Fruit fly (Drosophila melanogaster): ENCODE data around the gene Spn38F.

Gene Spn38F

dm6 chr2L:20824136-20824789 is 13.5 kb downstream of the Spn38F start:
- TF ChIP-seq jim (GFP tag; optimal IDR thresholded peaks at IDR 0.05) (no peak), woc (GFP tag; optimal IDR thresholded peaks at IDR 0.05) (no peak), N (GFP tag; optimal IDR thresholded peaks at IDR 0.05) (no peak)

- peak; percentile 91 for TF ChIP-seq Myc (optimal IDR thresholded peaks at IDR 0.05)
- TF ChIP-seq pan (optimal IDR thresholded peaks at IDR 0.05), result no peak
- peak; percentile 33 for TF ChIP-seq rgr (GFP tag; optimal IDR thresholded peaks at IDR 0.05)
- TF ChIP-seq dmrt93B (GFP tag; optimal IDR thresholded peaks at IDR 0.05), result no peak
- TF ChIP-seq lola (GFP tag; optimal IDR thresholded peaks at IDR 0.05), result no peak
- TF ChIP-seq GATAd (GFP tag; optimal IDR thresholded peaks at IDR 0.05), result peak; percentile 92
- TF ChIP-seq Mio (GFP tag; optimal IDR thresholded peaks at IDR 0.05), result no peak
- TF ChIP-seq dl (GFP tag; optimal IDR thresholded peaks at IDR 0.05; ENCODE audit: insufficient read depth in 1 of 2, partially characterized antibody in 2 of 2), result peak; percentile 76 to 79
- TF ChIP-seq fru (GFP tag; optimal IDR thresholded peaks at IDR 0.05), result peak; percentile 0
- TF ChIP-seq Abd-B (GFP tag; optimal IDR thresholded peaks at IDR 0.05), result no peak
- TF ChIP-seq sv (GFP tag; optimal IDR thresholded peaks at IDR 0.05), result no peak
- no peak for TF ChIP-seq Hr78 (GFP tag; optimal IDR thresholded peaks at IDR 0.05)
- no peak for TF ChIP-seq usp (GFP tag; optimal IDR thresholded peaks at IDR 0.05)
- peak; percentile 49 for TF ChIP-seq HLH106 (tag; optimal IDR thresholded peaks at IDR 0.05)
- TF ChIP-seq brk (GFP tag; optimal IDR thresholded peaks at IDR 0.05), result peak; percentile 6
- TF ChIP-seq Hnf4 (GFP tag; optimal IDR thresholded peaks at IDR 0.05), result no peak
- TF ChIP-seq tai (GFP tag; optimal IDR thresholded peaks at IDR 0.05), result no peak
- peak; percentile 84 for TF ChIP-seq Rel (GFP tag; optimal IDR thresholded peaks at IDR 0.05)
- TF ChIP-seq Rel (tag; optimal IDR thresholded peaks at IDR 0.05), result peak; percentile 100
- TF ChIP-seq Vsx2 (GFP tag; optimal IDR thresholded peaks at IDR 0.05; ENCODE audit: partially characterized antibody), result peak; percentile 74
- no peak for TF ChIP-seq CG32264 (GFP tag; optimal IDR thresholded peaks at IDR 0.05)
- TF ChIP-seq CrebA (GFP tag; optimal IDR thresholded peaks at IDR 0.05; ENCODE audit: borderline replicate concordance), result peak; percentile 65
- TF ChIP-seq Hr83 (GFP tag; optimal IDR thresholded peaks at IDR 0.05; ENCODE audit: poor library complexity, severe bottlenecking), result peak; percentile 33
- peak; percentile 92 for TF ChIP-seq Dif (GFP tag; optimal IDR thresholded peaks at IDR 0.05; ENCODE audit: partially characterized antibody)
- peak; percentile 48 for TF ChIP-seq woc (GFP tag; optimal IDR thresholded peaks at IDR 0.05)
- TF ChIP-seq foxo (GFP tag; optimal IDR thresholded peaks at IDR 0.05), result no peak
- TF ChIP-seq jim (GFP tag; optimal IDR thresholded peaks at IDR 0.05), result peak; percentile 70
- no peak for TF ChIP-seq N (GFP tag; optimal IDR thresholded peaks at IDR 0.05)
- TF ChIP-seq h (GFP tag; optimal IDR thresholded peaks at IDR 0.05), result peak; percentile 68
- TF ChIP-seq dsf (GFP tag; optimal IDR thresholded peaks at IDR 0.05; ENCODE audit: borderline replicate concordance), result no peak
- TF ChIP-seq psq (GFP tag; optimal IDR thresholded peaks at IDR 0.05), result peak; percentile 13
- TF ChIP-seq br (GFP tag; optimal IDR thresholded peaks at IDR 0.05), result peak; percentile 59
- TF ChIP-seq OdsH (GFP tag; optimal IDR thresholded peaks at IDR 0.05), result no peak
- no peak for TF ChIP-seq CG9705 (GFP tag; optimal IDR thresholded peaks at IDR 0.05)
- no peak for TF ChIP-seq Dfd (GFP tag; optimal IDR thresholded peaks at IDR 0.05)
- peak; percentile 13 for TF ChIP-seq Sp1 (GFP tag; optimal IDR thresholded peaks at IDR 0.05)
- no peak for TF ChIP-seq Jra (GFP tag; optimal IDR thresholded peaks at IDR 0.05)
- TF ChIP-seq sage (GFP tag; optimal IDR thresholded peaks at IDR 0.05), result no peak
- no peak for TF ChIP-seq ey (GFP tag; optimal IDR thresholded peaks at IDR 0.05)
Measured at dm6 chr2L:20823196-20824105, 14.3 kb downstream of the Spn38F start.
